Worm (Caenorhabditis elegans) whole organism, L4 larva: ENCODE measurements around the gene C25F6.8.

Source experiments
- D1046.2 ChIP-seq: fragments of 200-800 bp; sonication (Bioruptor generic); IDR thresholded peaks from 2 replicates; pipeline ENCODE4 v1.3.6; 2022; ENCODE audit warnings: missing genetic modification characterization, missing compliant biosample characterization
- F26F4.8 ChIP-seq: fragments of 200-800 bp; sonication (Bioruptor generic); conservative IDR thresholded peaks from 2 replicates; pipeline ENCODE4 v1.3.6; 2022; ENCODE audit warnings: missing genetic modification characterization, missing compliant biosample characterization
- F37D6.2 ChIP-seq: sonication (generic microtip); optimal IDR thresholded peaks from 2 replicates; lab custom pipeline; 2016; ENCODE audit warnings: mild to moderate bottlenecking, missing genetic modification characterization, missing compliant biosample characterization
- F49E8.2 ChIP-seq: sonication (generic microtip); optimal IDR thresholded peaks from 2 replicates; lab custom pipeline; 2016; ENCODE audit warnings: missing compliant biosample characterization, mild to moderate bottlenecking, missing genetic modification characterization, borderline replicate concordance
- Y5F2A.4 ChIP-seq: fragments of 200-800 bp; sonication (Bioruptor generic); optimal IDR thresholded peaks from 2 replicates; lab custom pipeline; 2018; ENCODE audit warnings: mild to moderate bottlenecking, missing genetic modification characterization, missing compliant biosample characterization
- ZK546.5 ChIP-seq, 2 experiments: sonication (generic microtip); optimal IDR thresholded peaks; 2 replicates each; lab custom pipeline; 2017; ENCODE audit warnings: missing biosample characterization in 2 of 2, missing genetic modification characterization in 2 of 2
- ama-1 ChIP-seq: fragments of 150-350 bp; optimal IDR thresholded peaks from 2 replicates; lab custom pipeline; 2014; ENCODE audit warnings: inconsistent platforms, mixed read lengths
- arid-1 ChIP-seq: fragments of 200-800 bp; sonication (Bioruptor generic); conservative IDR thresholded peaks from 2 replicates; pipeline ENCODE4 v1.3.6; 2022; ENCODE audit warnings: missing genetic modification reagents, missing genetic modification characterization, missing compliant biosample characterization
- ceh-20 ChIP-seq: fragments of 200-800 bp; sonication (Bioruptor generic); IDR thresholded peaks from 2 replicates; pipeline ENCODE4 v1.3.6; 2022; ENCODE audit warnings: missing genetic modification reagents, missing genetic modification characterization, missing compliant biosample characterization
- ceh-82 ChIP-seq: sonication (generic microtip); optimal IDR thresholded peaks from 2 replicates; lab custom pipeline; 2017; ENCODE audit warnings: missing biosample characterization, missing genetic modification characterization
- cey-2 ChIP-seq: sonication (generic microtip); optimal IDR thresholded peaks from 3 replicates; lab custom pipeline; 2017; ENCODE audit warnings: missing genetic modification characterization, mild to moderate bottlenecking, missing compliant biosample characterization, antibody characterized with exemption, borderline replicate concordance; ENCODE audit not compliant: insufficient read depth
- daf-16 ChIP-seq, 3 experiments: sonication (generic microtip); optimal IDR thresholded peaks; 2 replicates each; lab custom pipeline; 2016 to 2017; ENCODE audit warnings: missing genetic modification characterization in 3 of 3, missing genetic modification reagents in 3 of 3, mild to moderate bottlenecking in 2 of 3, missing compliant biosample characterization in 2 of 3, missing biosample characterization in 1 of 3, moderate library complexity in 1 of 3
- daf-8 ChIP-seq: fragments of 200-800 bp; sonication (Bioruptor generic); IDR thresholded peaks from 2 replicates; pipeline ENCODE4 v1.3.6; 2022; ENCODE audit warnings: missing genetic modification characterization, missing compliant biosample characterization
- dmd-6 ChIP-seq: fragments of 200-800 bp; sonication (Bioruptor generic); IDR thresholded peaks from 2 replicates; pipeline ENCODE4 v1.3.6; 2022; ENCODE audit warnings: missing genetic modification reagents, missing genetic modification characterization, missing compliant biosample characterization
- dve-1 ChIP-seq: sonication (generic microtip); optimal IDR thresholded peaks from 2 replicates; lab custom pipeline; 2017; ENCODE audit warnings: antibody characterized with exemption, mild to moderate bottlenecking, missing genetic modification characterization, missing compliant biosample characterization; ENCODE audit not compliant: insufficient read depth
- gei-8 ChIP-seq: fragments of 200-800 bp; sonication (Bioruptor generic); optimal IDR thresholded peaks from 2 replicates; lab custom pipeline; 2018; ENCODE audit warnings: mild to moderate bottlenecking, missing genetic modification characterization, missing compliant biosample characterization
- hlh-11 ChIP-seq: fragments of 200-800 bp; sonication (Bioruptor generic); optimal IDR thresholded peaks from 2 replicates; lab custom pipeline; 2018; ENCODE audit warnings: mild to moderate bottlenecking, missing genetic modification characterization, missing compliant biosample characterization
- hlh-30 ChIP-seq: sonication (generic microtip); optimal IDR thresholded peaks from 2 replicates; lab custom pipeline; 2017; ENCODE audit warnings: antibody characterized with exemption, mild to moderate bottlenecking, missing genetic modification characterization, missing compliant biosample characterization; ENCODE audit not compliant: insufficient read depth
- lin-1 ChIP-seq: fragments of 200-800 bp; sonication (Bioruptor generic); IDR thresholded peaks from 2 replicates; pipeline ENCODE4 v1.3.6; 2022; ENCODE audit warnings: missing genetic modification reagents, missing genetic modification characterization, missing compliant biosample characterization
- lin-39 ChIP-seq: fragments of 150-350 bp; optimal IDR thresholded peaks from 2 replicates; lab custom pipeline; 2014; ENCODE audit warnings: missing biosample characterization, missing genetic modification reagents, missing genetic modification characterization
- lir-3 ChIP-seq: sonication (generic microtip); optimal IDR thresholded peaks from 2 replicates; lab custom pipeline; 2016; ENCODE audit warnings: mild to moderate bottlenecking, missing genetic modification characterization, missing compliant biosample characterization
- mdl-1 ChIP-seq, 2 experiments: fragments of 150-350 bp in 1 of 2; sonication (generic microtip) in 1 of 2; optimal IDR thresholded peaks; 2 replicates each; lab custom pipeline; 2014 to 2017; ENCODE audit warnings: missing biosample characterization in 2 of 2, missing genetic modification characterization in 2 of 2
- mep-1 ChIP-seq: fragments of 150-350 bp; sonication (generic microtip); optimal IDR thresholded peaks from 3 replicates; lab custom pipeline; 2014; ENCODE audit warnings: missing biosample characterization, missing genetic modification characterization
- mxl-3 ChIP-seq: fragments of 200-800 bp; sonication (Bioruptor generic); optimal IDR thresholded peaks from 2 replicates; lab custom pipeline; 2018; ENCODE audit warnings: mild to moderate bottlenecking, missing genetic modification characterization, missing compliant biosample characterization
- nhr-10 ChIP-seq: fragments of 150-350 bp; optimal IDR thresholded peaks from 2 replicates; lab custom pipeline; 2014; ENCODE audit warnings: missing biosample characterization, missing genetic modification characterization
- nhr-102 ChIP-seq: sonication (generic microtip); optimal IDR thresholded peaks from 2 replicates; lab custom pipeline; 2016; ENCODE audit warnings: mild to moderate bottlenecking, missing genetic modification characterization, moderate library complexity, missing compliant biosample characterization
- nhr-111 ChIP-seq: fragments of 200-800 bp; sonication (Bioruptor generic); optimal IDR thresholded peaks from 2 replicates; lab custom pipeline; 2018; ENCODE audit warnings: mild to moderate bottlenecking, missing genetic modification characterization, missing compliant biosample characterization
- nhr-28 ChIP-seq: fragments of 150-350 bp; optimal IDR thresholded peaks from 2 replicates; lab custom pipeline; 2014; ENCODE audit warnings: missing biosample characterization, missing genetic modification characterization
- nhr-41 ChIP-seq: fragments of 200-800 bp; sonication (Bioruptor generic); IDR thresholded peaks from 2 replicates; pipeline ENCODE4 v1.3.6; 2022; ENCODE audit warnings: missing genetic modification reagents, missing genetic modification characterization, missing compliant biosample characterization
- nhr-42 ChIP-seq: fragments of 200-800 bp; sonication (Bioruptor generic); IDR thresholded peaks from 2 replicates; pipeline ENCODE4 v1.3.6; 2022; ENCODE audit warnings: missing genetic modification characterization, missing compliant biosample characterization
- nhr-76 ChIP-seq: fragments of 150-350 bp; optimal IDR thresholded peaks from 2 replicates; lab custom pipeline; 2014; ENCODE audit warnings: missing biosample characterization, missing genetic modification characterization
- nhr-77 ChIP-seq: fragments of 150-350 bp; optimal IDR thresholded peaks from 2 replicates; lab custom pipeline; 2014; ENCODE audit warnings: missing biosample characterization, missing genetic modification characterization
- php-3 ChIP-seq: fragments of 200-800 bp; sonication (Bioruptor generic); IDR thresholded peaks from 2 replicates; pipeline ENCODE4 v1.3.6; 2022; ENCODE audit warnings: missing genetic modification reagents, missing genetic modification characterization, missing compliant biosample characterization
- pqm-1 ChIP-seq: sonication (generic microtip); optimal IDR thresholded peaks from 2 replicates; lab custom pipeline; 2017; ENCODE audit warnings: missing biosample characterization, missing genetic modification characterization
- rbr-2 ChIP-seq: sonication (generic microtip); optimal IDR thresholded peaks from 2 replicates; lab custom pipeline; 2016; ENCODE audit warnings: missing genotype, missing genetic modification characterization, missing compliant biosample characterization
- tag-97 ChIP-seq: fragments of 200-800 bp; sonication (Bioruptor generic); IDR thresholded peaks from 2 replicates; pipeline ENCODE4 v1.3.6; 2022; ENCODE audit warnings: missing genetic modification characterization, missing compliant biosample characterization
- tra-1 ChIP-seq: fragments of 200-800 bp; sonication (Bioruptor generic); IDR thresholded peaks from 2 replicates; pipeline ENCODE4 v1.3.6; 2022; ENCODE audit warnings: missing genetic modification reagents, missing genetic modification characterization, missing compliant biosample characterization
- unc-130 ChIP-seq: sonication (generic microtip); optimal IDR thresholded peaks from 2 replicates; lab custom pipeline; 2016; ENCODE audit warnings: missing genetic modification reagents, missing genetic modification characterization, missing compliant biosample characterization
- unc-62 ChIP-seq, 3 experiments: fragments of 150-350 bp in 1 of 3; sonication (generic microtip); optimal IDR thresholded peaks in 2 of 3; peaks in 1 of 3; 1 replicate in 1 of 3; 2 replicates in 2 of 3; lab custom pipeline; 2014 to 2017; ENCODE audit warnings: missing biosample characterization in 3 of 3, missing genetic modification characterization in 3 of 3, missing genetic modification reagents in 3 of 3, missing genotype in 1 of 3

The C25F6.8 gene

ce11 chrX:5460930-5461329 lies 12.9 kb downstream of the C25F6.8 start, which contains the start of gene ddr-1:
TSS of gene ddr-1 (plus strand) at chrX:5461230.
- TF ChIP-seq mep-1 (no peak), unc-130 (GFP tag; lab: Kevin White, UChicago) (no peak), F37D6.2 (tag; lab: Kevin White, UChicago) (no peak), Y5F2A.4 (GFP tag; lab: Kevin White, UChicago) (no peak), nhr-41 (GFP tag; lab: Robert Waterston, UW) (no peak), F49E8.2 (tag; lab: Kevin White, UChicago) (no peak), D1046.2 (no peak)
- TF ChIP-seq, all 104 proteins: peak for 0

ce11 chrX:5465631-5466030 lies 17.6 kb downstream of the C25F6.8 start:
- TF ChIP-seq arid-1 (GFP tag; lab: Robert Waterston, UW) (no peak), daf-16 (GFP tag; optimal IDR thresholded peaks at IDR 0.05; lab: Kevin White, UChicago) (no peak), daf-16 (tag; optimal IDR thresholded peaks at IDR 0.05; lab: Kevin White, UChicago) (peak; percentile 0), pqm-1 (tag; lab: Kevin White, UChicago) (peak; percentile 53)
- TF ChIP-seq, all 104 proteins: peak for 2

ce11 chrX:5466149-5466548 lies 18.1 kb downstream of the C25F6.8 start:
- TF ChIP-seq unc-62 (GFP tag; optimal IDR thresholded peaks at IDR 0.05 in 1 of 2; lab: Kevin White, UChicago) (peak in 1 of 2 experiments; percentile 53), unc-62 (tag; optimal IDR thresholded peaks at IDR 0.05; lab: Kevin White, UChicago) (no peak), hlh-30 (no peak), tag-97 (GFP tag; lab: Robert Waterston, UW) (no peak)
- TF ChIP-seq, all 104 proteins: peak for 1

DNA sequence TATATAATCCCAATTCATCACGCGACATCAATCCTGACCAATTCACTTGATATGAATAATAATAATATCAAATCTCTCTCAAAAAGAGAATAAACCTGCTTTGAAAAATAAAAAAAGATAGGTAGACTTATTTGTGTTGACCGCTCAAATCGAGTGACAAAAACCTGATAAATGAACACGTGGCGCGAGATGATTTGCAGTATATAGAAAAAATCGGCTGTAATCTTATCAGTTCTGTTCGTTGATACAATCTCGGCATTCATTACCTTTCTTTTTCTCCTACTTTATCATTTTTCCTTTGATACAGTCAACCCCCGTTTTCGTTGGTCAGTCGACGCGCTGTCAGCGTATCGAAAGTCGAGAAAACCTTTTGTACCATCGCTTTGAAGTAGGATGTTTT lies 19.3 kb downstream of the C25F6.8 start:
- TF ChIP-seq daf-8 (GFP tag; lab: Robert Waterston, UW): no peak
- peak; percentile 47; the same call in 1 of the 2 replicates for TF ChIP-seq lin-1 (GFP tag; lab: Robert Waterston, UW)
- TF ChIP-seq nhr-77: peak; percentile 29
- TF ChIP-seq ceh-20: peak; percentile 56; the same call in 1 of the 2 replicates
- peak; percentile 10 for TF ChIP-seq mep-1
- no peak for TF ChIP-seq ceh-82
- no peak for TF ChIP-seq nhr-111
- TF ChIP-seq nhr-10 (tag; lab: Kevin White, UChicago): no peak
- no peak for TF ChIP-seq lin-39 (tag; lab: Kevin White, UChicago)
- TF ChIP-seq pqm-1 (tag; lab: Kevin White, UChicago): peak; percentile 57
- TF ChIP-seq nhr-28: peak; percentile 85
- TF ChIP-seq lir-3 (tag; lab: Kevin White, UChicago): no peak
- peak in 1 of 2 experiments; percentile 25 for TF ChIP-seq daf-16 (GFP tag; optimal IDR thresholded peaks at IDR 0.05; lab: Kevin White, UChicago)
- TF ChIP-seq daf-16 (tag; optimal IDR thresholded peaks at IDR 0.05; lab: Kevin White, UChicago): peak; percentile 89
- no peak for TF ChIP-seq rbr-2 (tag; lab: Kevin White, UChicago)
- TF ChIP-seq mdl-1 (tag; optimal IDR thresholded peaks at IDR 0.05; lab: Kevin White, UChicago): peak in 1 of 2 experiments; percentile 73
- no peak for TF ChIP-seq nhr-76
- peak; percentile 77 for TF ChIP-seq hlh-30
- TF ChIP-seq tra-1 (GFP tag; lab: Robert Waterston, UW): peak; percentile 88
- peak; percentile 94 for TF ChIP-seq dmd-6 (GFP tag; lab: Robert Waterston, UW)
- peak; percentile 78 for TF ChIP-seq php-3 (GFP tag; lab: Robert Waterston, UW)
- peak; percentile 96 for TF ChIP-seq mxl-3 (GFP tag; lab: Kevin White, UChicago)
- no peak for TF ChIP-seq F26F4.8
- peak; percentile 62 for TF ChIP-seq cey-2
- TF ChIP-seq gei-8 (GFP tag; lab: Kevin White, UChicago): no peak
- TF ChIP-seq nhr-42 (GFP tag; lab: Robert Waterston, UW): no peak
- TF ChIP-seq ZK546.5 (tag; optimal IDR thresholded peaks at IDR 0.05; lab: Kevin White, UChicago): no peak
- peak; percentile 82 for TF ChIP-seq dve-1
- peak; percentile 82 for TF ChIP-seq hlh-11 (tag; lab: Kevin White, UChicago)
- no peak for TF ChIP-seq ama-1
- peak in 1 of 2 experiments; percentile 4 for TF ChIP-seq unc-62 (GFP tag; optimal IDR thresholded peaks at IDR 0.05 in 1 of 2; lab: Kevin White, UChicago)
- TF ChIP-seq unc-62 (tag; optimal IDR thresholded peaks at IDR 0.05; lab: Kevin White, UChicago): no peak
- TF ChIP-seq nhr-102: peak; percentile 32
